Worm (Caenorhabditis elegans): ENCODE results near the gene hpr-17.
A peak's percentile ranks its signal among the peaks of the same experiment; 100 is the strongest.

hpr-17 gene

ce11 chrII:13117135-13117534 is 39.7 kb downstream of the hpr-17 start, which contains the start of gene gfm-1 (continued):
- TF ChIP-seq C34B4.2 (tag; optimal IDR thresholded peaks at IDR 0.05) (no peak), C04F5.9 (tag; optimal IDR thresholded peaks at IDR 0.05) (peak; percentile 84), snu-23 (GFP tag; optimal IDR thresholded peaks at IDR 0.05) (peak; percentile 76), nhr-85 (tag) (peak; percentile 92), lsy-2 (tag; optimal IDR thresholded peaks at IDR 0.05) (peak; percentile 62 to 83), lin-35 (GFP tag; optimal IDR thresholded peaks at IDR 0.05) (peak; percentile 43 to 62), unc-86 (tag; optimal IDR thresholded peaks at IDR 0.05) (peak; percentile 52), ztf-11 (tag; optimal IDR thresholded peaks at IDR 0.05) (peak in 1 of 2 experiments; percentile 91), hlh-17 (GFP tag; optimal IDR thresholded peaks at IDR 0.05; ENCODE audit: borderline replicate concordance) (no peak), aha-1 (tag; optimal IDR thresholded peaks at IDR 0.05) (no peak), nhr-20 (tag; optimal IDR thresholded peaks at IDR 0.05) (peak; percentile 77), efl-1 (optimal IDR thresholded peaks at IDR 0.05) (peak; percentile 54 to 72), efl-1 (GFP tag; optimal IDR thresholded peaks at IDR 0.05 in 1 of 2) (peak; percentile 76 to 96), egl-27 (tag; optimal IDR thresholded peaks at IDR 0.05) (no peak), alr-1 (tag; optimal IDR thresholded peaks at IDR 0.05; ENCODE audit: borderline replicate concordance) (no peak), mep-1 (tag; optimal IDR thresholded peaks at IDR 0.05) (peak; percentile 67), nhr-76 (tag; optimal IDR thresholded peaks at IDR 0.05) (no peak), pqm-1 (tag; optimal IDR thresholded peaks at IDR 0.05) (no peak), nhr-28 (tag; optimal IDR thresholded peaks at IDR 0.05) (no peak), zag-1 (tag; optimal IDR thresholded peaks at IDR 0.05) (no peak), nhr-237 (tag; optimal IDR thresholded peaks at IDR 0.05) (no peak), mdl-1 (tag; optimal IDR thresholded peaks at IDR 0.05) (no peak), nhr-12 (tag; optimal IDR thresholded peaks at IDR 0.05) (no peak), efl-3 (GFP tag; optimal IDR thresholded peaks at IDR 0.05) (peak; percentile 69), mab-9 (GFP tag; IDR thresholded peaks at IDR 0.05) (peak; percentile 81), fkh-10 (GFP tag; optimal IDR thresholded peaks at IDR 0.05) (no peak), dsc-1 (tag; optimal IDR thresholded peaks at IDR 0.05) (peak; percentile 89), sptf-1 (tag; optimal IDR thresholded peaks at IDR 0.05) (no peak), grh-1 (GFP tag; IDR thresholded peaks at IDR 0.05) (peak; percentile 72), nhr-19 (GFP tag; conservative IDR thresholded peaks at IDR 0.05) (peak; percentile 77), pax-3 (tag; optimal IDR thresholded peaks at IDR 0.05) (peak; percentile 84), ztf-4 (tag; optimal IDR thresholded peaks at IDR 0.05) (no peak), sup-37 (GFP tag; optimal IDR thresholded peaks at IDR 0.05) (no peak), lin-13 (GFP tag; optimal IDR thresholded peaks at IDR 0.05) (no peak), unc-62 (GFP tag; optimal IDR thresholded peaks at IDR 0.05) (no peak), tbx-2 (tag; optimal IDR thresholded peaks at IDR 0.05) (peak; percentile 87), ceh-82 (tag; optimal IDR thresholded peaks at IDR 0.05) (peak; percentile 42 to 62 (median 43)), hpl-2 (GFP tag; optimal IDR thresholded peaks at IDR 0.05) (no peak), dpl-1 (GFP tag; optimal IDR thresholded peaks at IDR 0.05) (peak; percentile 53 to 72 (median 67)), lin-14 (GFP tag; optimal IDR thresholded peaks at IDR 0.05) (no peak), sox-4 (tag; optimal IDR thresholded peaks at IDR 0.05) (peak; percentile 91), Y116A8C.19 (tag; optimal IDR thresholded peaks at IDR 0.05; ENCODE audit: borderline replicate concordance) (peak; percentile 84), ama-1 (optimal IDR thresholded peaks at IDR 0.05) (no peak), nhr-47 (tag; optimal IDR thresholded peaks at IDR 0.05) (peak; percentile 91), nhr-11 (tag; optimal IDR thresholded peaks at IDR 0.05) (no peak), unc-130 (tag; optimal IDR thresholded peaks at IDR 0.05) (peak; percentile 32), nhr-71 (tag; optimal IDR thresholded peaks at IDR 0.05) (peak; percentile 89), fos-1 (tag; optimal IDR thresholded peaks at IDR 0.05) (no peak), swsn-7 (tag; optimal IDR thresholded peaks at IDR 0.05) (peak; percentile 85), snpc-4 (tag; optimal IDR thresholded peaks at IDR 0.05) (peak; percentile 49), nhr-84 (tag; optimal IDR thresholded peaks at IDR 0.05) (no peak), jun-1 (tag; optimal IDR thresholded peaks at IDR 0.05) (no peak), C16A3.4 (tag; optimal IDR thresholded peaks at IDR 0.05) (peak; percentile 23), skn-1 (tag; optimal IDR thresholded peaks at IDR 0.05) (peak; percentile 55)
